Worm (Caenorhabditis elegans) whole organism, late embryonic: ENCODE data around the gene cht-5.

Experiments
- ama-1 ChIP-seq: fragments of 150-350 bp; optimal IDR thresholded peaks from 2 replicates; lab custom pipeline; 2014
- ceh-14 ChIP-seq: sonication (generic microtip); optimal IDR thresholded peaks from 2 replicates; lab custom pipeline; 2016; ENCODE audit warnings: missing genotype, missing genetic modification characterization, missing compliant biosample characterization
- ceh-24 ChIP-seq: sonication (generic microtip); optimal IDR thresholded peaks from 2 replicates; lab custom pipeline; 2016; ENCODE audit warnings: mild to moderate bottlenecking, missing genetic modification characterization, missing compliant biosample characterization
- ceh-31 ChIP-seq: sonication (generic microtip); optimal IDR thresholded peaks from 2 replicates; lab custom pipeline; 2016; ENCODE audit warnings: missing genetic modification characterization, missing compliant biosample characterization
- ceh-9 ChIP-seq: sonication (generic microtip); optimal IDR thresholded peaks from 2 replicates; lab custom pipeline; 2016; ENCODE audit warnings: mild to moderate bottlenecking, missing genetic modification characterization, inconsistent platforms, missing compliant biosample characterization
- elt-4 ChIP-seq: sonication (generic microtip); optimal IDR thresholded peaks from 2 replicates; lab custom pipeline; 2016; ENCODE audit warnings: missing genetic modification characterization, missing compliant biosample characterization
- gmeb-2 ChIP-seq: sonication (generic microtip); optimal IDR thresholded peaks from 2 replicates; lab custom pipeline; 2016; ENCODE audit warnings: missing genetic modification characterization, inconsistent platforms, missing compliant biosample characterization
- hlh-8 ChIP-seq: sonication (generic microtip); optimal IDR thresholded peaks from 2 replicates; lab custom pipeline; 2016; ENCODE audit warnings: missing genotype, missing genetic modification characterization, missing compliant biosample characterization
- nfya-1 ChIP-seq: sonication (generic microtip); optimal IDR thresholded peaks from 2 replicates; lab custom pipeline; 2017; ENCODE audit warnings: missing genetic modification characterization, mild to moderate bottlenecking, missing compliant biosample characterization, antibody characterized with exemption, moderate library complexity
- nhr-11 ChIP-seq: fragments of 150-350 bp; optimal IDR thresholded peaks from 2 replicates; lab custom pipeline; 2014; ENCODE audit warnings: missing biosample characterization, missing genetic modification characterization
- npax-4 ChIP-seq: sonication (generic microtip); optimal IDR thresholded peaks from 2 replicates; lab custom pipeline; 2016; ENCODE audit warnings: missing genetic modification characterization, missing compliant biosample characterization
- pqm-1 ChIP-seq: sonication (generic microtip); optimal IDR thresholded peaks from 2 replicates; lab custom pipeline; 2016; ENCODE audit warnings: missing genetic modification characterization, missing compliant biosample characterization
- tbx-2 ChIP-seq: sonication (generic microtip); optimal IDR thresholded peaks from 2 replicates; lab custom pipeline; 2016; ENCODE audit warnings: missing genetic modification characterization, missing compliant biosample characterization
- ztf-16 ChIP-seq: sonication (generic microtip); optimal IDR thresholded peaks from 2 replicates; lab custom pipeline; 2017; ENCODE audit warnings: missing genetic modification characterization, missing compliant biosample characterization

DNA sequence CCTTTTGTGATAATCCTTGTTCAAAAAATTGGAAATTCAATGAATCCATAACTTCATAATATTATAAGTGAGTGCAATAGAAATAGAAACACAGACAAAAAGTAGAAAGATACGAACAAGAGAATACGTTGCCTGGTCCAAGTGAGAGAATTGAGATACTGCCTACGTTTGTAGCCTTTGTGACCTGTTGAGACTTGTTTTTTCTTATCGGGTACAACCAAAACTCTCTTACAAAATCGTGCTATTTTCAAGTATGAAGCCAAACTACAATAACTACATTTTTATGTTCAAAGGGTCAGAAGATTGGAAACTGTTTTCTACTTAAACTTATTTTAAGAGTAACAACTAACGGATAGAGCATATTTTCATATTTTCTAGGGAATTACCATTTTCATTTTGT lies 32.8 kb upstream of the cht-5 start, which contains the start of gene nhr-205:
- TF ChIP-seq ama-1 (lab: Kevin White, UChicago) (no peak), ztf-16 (tag; lab: Kevin White, UChicago) (no peak), ceh-9 (tag; lab: Kevin White, UChicago) (no peak), ceh-24 (tag; lab: Kevin White, UChicago) (no peak), nhr-11 (tag; lab: Kevin White, UChicago) (no peak), tbx-2 (tag; lab: Kevin White, UChicago) (no peak), nfya-1 (tag; lab: Kevin White, UChicago) (no peak), elt-4 (tag; lab: Kevin White, UChicago) (no peak), ceh-31 (tag; lab: Kevin White, UChicago) (no peak), npax-4 (tag; lab: Kevin White, UChicago) (no peak), hlh-8 (tag; lab: Kevin White, UChicago) (no peak), ceh-14 (no peak), gmeb-2 (tag; lab: Kevin White, UChicago) (no peak), pqm-1 (tag; lab: Kevin White, UChicago) (no peak)
